Fruit fly (Drosophila melanogaster) whole organism, embryonic: Measurements from ENCODE around the gene MEP-1.
A peak's percentile ranks its signal among the peaks of the same experiment; 100 is the strongest.

Source experiments
- Adf1 ChIP-seq: fragments of 200-800 bp; sonication (Bioruptor generic); IDR thresholded peaks from 2 replicates; pipeline ENCODE4 v1.3.6; 2022; ENCODE audit warnings: missing biosample characterization, missing genetic modification characterization
- C15 ChIP-seq: fragments of 200-800 bp; sonication (Bioruptor generic); IDR thresholded peaks from 3 replicates; pipeline ENCODE4 v1.3.6; 2022; ENCODE audit warnings: missing biosample characterization, missing genetic modification characterization
- CG10209 ChIP-seq: fragments of 200-800 bp; sonication (Bioruptor generic); optimal IDR thresholded peaks from 3 replicates; lab custom pipeline; 2017; ENCODE audit warnings: missing biosample characterization, mild to moderate bottlenecking, missing genetic modification characterization, missing genetic modification reagents
- CG11247 ChIP-seq: fragments of 200-800 bp; sonication (Bioruptor generic); IDR thresholded peaks from 2 replicates; pipeline ENCODE4 v1.3.6; 2022; ENCODE audit warnings: missing biosample characterization, missing genetic modification characterization
- CG11723 ChIP-seq: fragments of 200-800 bp; sonication (Bioruptor generic); optimal IDR thresholded peaks from 2 replicates; lab custom pipeline; 2017; ENCODE audit warnings: missing biosample characterization, mild to moderate bottlenecking, missing genetic modification characterization
- CG1233 ChIP-seq: fragments of 200-800 bp; sonication (Bioruptor generic); optimal IDR thresholded peaks from 4 replicates; lab custom pipeline; 2018; ENCODE audit warnings: missing biosample characterization, mild to moderate bottlenecking, missing genetic modification characterization
- CG12942 ChIP-seq: fragments of 200-800 bp; sonication (Bioruptor generic); optimal IDR thresholded peaks from 3 replicates; lab custom pipeline; 2016; ENCODE audit warnings: missing biosample characterization, missing genetic modification characterization
- CG13775 ChIP-seq: fragments of 200-800 bp; sonication (Bioruptor generic); optimal IDR thresholded peaks from 3 replicates; lab custom pipeline; 2017; ENCODE audit warnings: missing biosample characterization, mild to moderate bottlenecking, missing genetic modification characterization
- CG13894 ChIP-seq: fragments of 200-800 bp; sonication (Bioruptor generic); optimal IDR thresholded peaks from 3 replicates; lab custom pipeline; 2018; ENCODE audit warnings: missing biosample characterization, mild to moderate bottlenecking, missing genetic modification characterization, moderate library complexity
- CG15073 ChIP-seq: fragments of 200-800 bp; sonication (Bioruptor generic); optimal IDR thresholded peaks from 2 replicates; lab custom pipeline; 2016; ENCODE audit warnings: missing biosample characterization, missing genetic modification characterization
- CG15269 ChIP-seq: fragments of 200-800 bp; sonication (Bioruptor generic); optimal IDR thresholded peaks from 2 replicates; lab custom pipeline; 2018; ENCODE audit warnings: missing biosample characterization, mild to moderate bottlenecking, missing genetic modification characterization, moderate library complexity
- CG18011 ChIP-seq: fragments of 200-800 bp; sonication (Bioruptor generic); optimal IDR thresholded peaks from 2 replicates; lab custom pipeline; 2017; ENCODE audit warnings: missing biosample characterization, missing genetic modification characterization, mild to moderate bottlenecking, moderate library complexity, missing genotype
- CG18619 ChIP-seq: fragments of 200-800 bp; sonication (Bioruptor generic); optimal IDR thresholded peaks from 3 replicates; lab custom pipeline; 2017; ENCODE audit warnings: missing biosample characterization, mild to moderate bottlenecking, missing genetic modification characterization
- CG2199 ChIP-seq: fragments of 200-800 bp; sonication (Bioruptor generic); IDR thresholded peaks from 3 replicates; pipeline ENCODE4 v1.3.6; 2022; ENCODE audit warnings: missing biosample characterization, missing genetic modification characterization
- CG3726 ChIP-seq: fragments of 200-800 bp; sonication (Bioruptor generic); IDR thresholded peaks from 3 replicates; pipeline ENCODE4, ENCODE4 v1.3.6; 2022; ENCODE audit warnings: missing biosample characterization, missing genetic modification characterization
- CG42726 ChIP-seq: fragments of 200-800 bp; sonication (Bioruptor generic); IDR thresholded peaks from 2 replicates; pipeline ENCODE4 v1.3.6; 2022; ENCODE audit warnings: missing biosample characterization, missing genetic modification characterization; ENCODE audit not compliant: partially characterized antibody
- CG5245 ChIP-seq: fragments of 200-800 bp; sonication (Bioruptor generic); optimal IDR thresholded peaks from 3 replicates; lab custom pipeline; 2016; ENCODE audit warnings: missing biosample characterization, missing genetic modification characterization
- CG6689 ChIP-seq: fragments of 200-800 bp; sonication (Bioruptor generic); IDR thresholded peaks from 2 replicates; pipeline ENCODE4 v1.3.6; 2022; ENCODE audit warnings: missing biosample characterization, missing genetic modification characterization
- CG7372 ChIP-seq: fragments of 200-800 bp; sonication (Bioruptor generic); IDR thresholded peaks from 2 replicates; pipeline ENCODE4 v1.3.6; 2022; ENCODE audit warnings: missing biosample characterization, missing genetic modification characterization
- CkIIα-i1 ChIP-seq: fragments of 200-800 bp; sonication (Bioruptor generic); IDR thresholded peaks from 2 replicates; pipeline ENCODE4 v1.3.6; 2022; ENCODE audit warnings: missing biosample characterization, missing genetic modification characterization
- CrebB ChIP-seq: fragments of 200-800 bp; sonication (Bioruptor generic); optimal IDR thresholded peaks from 3 replicates; lab custom pipeline; 2018; ENCODE audit warnings: missing biosample characterization, mild to moderate bottlenecking, missing genetic modification characterization
- Eip74EF ChIP-seq, 2 experiments: fragments of 200-800 bp in 1 of 2; fragments of >200 bp in 1 of 2; sonication (Bioruptor generic) in 1 of 2; optimal IDR thresholded peaks; 2 replicates each; lab custom pipeline; 2017 to 2019; ENCODE audit warnings: missing biosample characterization in 2 of 2, missing genetic modification characterization in 2 of 2, mild to moderate bottlenecking in 1 of 2, moderate library complexity in 1 of 2
- MESR4 ChIP-seq: fragments of 200-800 bp; sonication (Bioruptor generic); optimal IDR thresholded peaks from 2 replicates; lab custom pipeline; 2018; ENCODE audit warnings: missing biosample characterization, mild to moderate bottlenecking, missing genetic modification characterization, moderate library complexity
- Mad ChIP-seq: fragments of 200-800 bp; sonication (Bioruptor generic); optimal IDR thresholded peaks from 2 replicates; lab custom pipeline; 2016; ENCODE audit warnings: missing biosample characterization, missing genetic modification characterization
- Med ChIP-seq: fragments of 200-800 bp; sonication (Bioruptor generic); peaks from one replicate; lab custom pipeline; 2016; ENCODE audit warnings: missing biosample characterization, missing genetic modification characterization, mild to moderate bottlenecking, inconsistent platforms, moderate library complexity
- NC2β ChIP-seq: fragments of 200-800 bp; sonication (Bioruptor generic); optimal IDR thresholded peaks from 2 replicates; lab custom pipeline; 2016; ENCODE audit warnings: missing biosample characterization, missing genetic modification characterization
- Oaz ChIP-seq: fragments of 200-800 bp; sonication (Bioruptor generic); IDR thresholded peaks from 2 replicates; pipeline ENCODE4 v1.3.6; 2022; ENCODE audit warnings: missing biosample characterization, missing genetic modification characterization
- Rx ChIP-seq: fragments of 200-800 bp; sonication (Bioruptor generic); IDR thresholded peaks from 2 replicates; pipeline ENCODE4 v1.3.6; 2022; ENCODE audit warnings: missing biosample characterization, missing genetic modification characterization
- Sox102F ChIP-seq: fragments of 200-800 bp; sonication (Bioruptor generic); optimal IDR thresholded peaks from 2 replicates; lab custom pipeline; 2018; ENCODE audit warnings: missing biosample characterization, mild to moderate bottlenecking, missing genetic modification characterization, moderate library complexity
- ab ChIP-seq: fragments of 200-800 bp; sonication (Bioruptor generic); optimal IDR thresholded peaks from 2 replicates; lab custom pipeline; 2016; ENCODE audit warnings: missing biosample characterization, missing genetic modification characterization
- abd-A ChIP-seq: fragments of 200-800 bp; sonication (Bioruptor generic); optimal IDR thresholded peaks from 3 replicates; lab custom pipeline; 2019; ENCODE audit warnings: missing biosample characterization, mild to moderate bottlenecking, missing genetic modification characterization, moderate library complexity
- cas ChIP-seq: fragments of 200-800 bp; sonication (Bioruptor generic); IDR thresholded peaks from 2 replicates; pipeline ENCODE4 v1.3.6; 2022; ENCODE audit warnings: missing biosample characterization, missing genetic modification characterization
- croc ChIP-seq: fragments of 200-800 bp; sonication (Bioruptor generic); conservative IDR thresholded peaks from 3 replicates; pipeline ENCODE4 v1.3.6; 2022; ENCODE audit warnings: missing biosample characterization, missing genetic modification characterization
- fu2 ChIP-seq: fragments of 200-800 bp; sonication (Bioruptor generic); optimal IDR thresholded peaks from 2 replicates; lab custom pipeline; 2016; ENCODE audit warnings: missing biosample characterization, missing genetic modification characterization
- gcm ChIP-seq: fragments of 200-800 bp; sonication (Bioruptor generic); optimal IDR thresholded peaks from 2 replicates; lab custom pipeline; 2019; ENCODE audit warnings: missing biosample characterization, mild to moderate bottlenecking, missing genetic modification characterization, moderate library complexity
- gcm2 ChIP-seq: fragments of 200-800 bp; sonication (Bioruptor generic); optimal IDR thresholded peaks from 2 replicates; lab custom pipeline; 2016; ENCODE audit warnings: missing biosample characterization, missing genetic modification characterization
- gsb ChIP-seq: fragments of 200-800 bp; sonication (Bioruptor generic); IDR thresholded peaks from 2 replicates; pipeline ENCODE4 v1.3.6; 2022; ENCODE audit warnings: missing biosample characterization, missing genetic modification characterization
- jumu ChIP-seq: fragments of 200-800 bp; sonication (Bioruptor generic); optimal IDR thresholded peaks from 3 replicates; lab custom pipeline; 2016; ENCODE audit warnings: missing biosample characterization, missing genetic modification characterization
- kah ChIP-seq: fragments of 200-800 bp; sonication (Bioruptor generic); optimal IDR thresholded peaks from 2 replicates; lab custom pipeline; 2018; ENCODE audit warnings: missing biosample characterization, mild to moderate bottlenecking, missing genetic modification characterization
- klu ChIP-seq: fragments of 200-800 bp; sonication (Bioruptor generic); IDR thresholded peaks from 2 replicates; pipeline ENCODE4 v1.3.6; 2022; ENCODE audit warnings: missing biosample characterization, missing genetic modification characterization
- pita ChIP-seq: fragments of 200-800 bp; sonication (Bioruptor generic); optimal IDR thresholded peaks from 2 replicates; lab custom pipeline; 2017; ENCODE audit warnings: missing biosample characterization, mild to moderate bottlenecking, missing genetic modification characterization
- pzg ChIP-seq: fragments of 200-800 bp; sonication (Bioruptor generic); optimal IDR thresholded peaks from 3 replicates; lab custom pipeline; 2018; ENCODE audit warnings: missing biosample characterization, mild to moderate bottlenecking, missing genetic modification characterization, moderate library complexity
- row ChIP-seq: fragments of 200-800 bp; sonication (Bioruptor generic); IDR thresholded peaks from 3 replicates; pipeline ENCODE4 v1.3.6; 2022; ENCODE audit warnings: missing biosample characterization, missing genetic modification characterization
- sc ChIP-seq, 3 experiments: fragments of >200 bp in 2 of 3; fragments of 200-800 bp in 1 of 3; sonication (Bioruptor generic) in 1 of 3; optimal IDR thresholded peaks; 2 replicates in 2 of 3; 3 replicates in 1 of 3; lab custom pipeline; 2017; ENCODE audit warnings: mild to moderate bottlenecking in 1 of 3, missing biosample characterization in 1 of 3, missing genetic modification characterization in 1 of 3, missing genetic modification reagents in 1 of 3
- stwl ChIP-seq: fragments of 200-800 bp; sonication (Bioruptor generic); optimal IDR thresholded peaks from 3 replicates; lab custom pipeline; 2018; ENCODE audit warnings: missing biosample characterization, mild to moderate bottlenecking, missing genetic modification characterization, moderate library complexity
- trh ChIP-seq: fragments of 200-800 bp; sonication (Bioruptor generic); optimal IDR thresholded peaks from 2 replicates; lab custom pipeline; 2016; ENCODE audit warnings: missing biosample characterization, missing genetic modification characterization
- tup ChIP-seq: fragments of 200-800 bp; sonication (Bioruptor generic); optimal IDR thresholded peaks from 2 replicates; lab custom pipeline; 2016; ENCODE audit warnings: missing biosample characterization, mild to moderate bottlenecking, missing genetic modification characterization, moderate library complexity
- unc-4 ChIP-seq: fragments of 200-800 bp; sonication (Bioruptor generic); IDR thresholded peaks from 2 replicates; pipeline ENCODE4 v1.3.6; 2022; ENCODE audit warnings: missing biosample characterization, missing genetic modification characterization; ENCODE audit not compliant: partially characterized antibody
- zfh1 ChIP-seq: fragments of 200-800 bp; sonication (Bioruptor generic); IDR thresholded peaks from 3 replicates; pipeline ENCODE4 v1.3.6; 2022; ENCODE audit warnings: missing biosample characterization, missing genetic modification characterization

MEP-1 gene

DNA sequence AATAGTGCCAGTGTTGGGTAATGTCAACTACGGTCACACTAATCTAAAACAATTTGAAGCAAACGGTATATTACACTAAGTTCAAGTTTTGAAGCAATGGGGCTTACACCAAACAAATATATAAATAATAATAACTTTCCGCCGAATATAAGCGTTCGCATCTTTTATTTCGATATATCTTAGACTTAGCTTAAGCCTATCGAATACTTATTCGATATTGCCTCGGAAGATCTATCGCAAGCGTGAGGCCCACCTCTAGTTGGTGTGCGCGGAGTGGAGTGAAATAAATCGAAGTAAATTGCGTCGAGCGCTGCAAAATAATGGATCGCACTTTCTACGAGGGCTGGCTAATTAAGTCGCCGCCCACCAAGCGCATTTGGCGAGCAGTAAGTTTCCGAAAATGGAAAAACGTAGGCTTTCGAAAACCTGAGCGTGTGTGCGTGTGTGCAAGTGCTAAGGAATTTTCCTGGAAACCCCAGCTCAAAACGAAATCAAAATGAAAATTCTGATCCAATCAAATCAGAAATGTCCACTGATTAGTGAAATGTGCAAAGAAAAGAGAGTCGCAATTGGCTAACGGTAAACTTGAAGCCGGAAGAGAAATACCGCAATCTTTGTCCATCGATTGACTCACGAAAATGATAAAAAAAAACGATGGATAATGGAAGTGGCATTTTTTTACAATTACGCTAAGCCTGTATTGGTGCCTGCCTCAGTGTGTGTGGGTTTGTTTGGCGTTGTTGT, 42.2 kb upstream of the MEP-1 start, which contains the start of gene dos (continued):
- TF ChIP-seq CG18619 (GFP tag; lab: Kevin White, UChicago) (no peak), gcm2 (GFP tag; lab: Kevin White, UChicago) (peak; percentile 28), Eip74EF (GFP tag; optimal IDR thresholded peaks at IDR 0.05; lab: Kevin White, UChicago) (peak in 1 of 2 experiments; percentile 27), stwl (tag; lab: Kevin White, UChicago) (peak; percentile 97), gcm (GFP tag; lab: Kevin White, UChicago) (peak; percentile 12), CG42726 (GFP tag; lab: Robert Waterston, UW) (peak; percentile 79), CG1233 (GFP tag; lab: Kevin White, UChicago) (no peak), jumu (GFP tag; lab: Kevin White, UChicago) (no peak), pzg (GFP tag; lab: Kevin White, UChicago) (peak; percentile 88), Oaz (GFP tag; lab: Robert Waterston, UW) (no peak), trh (GFP tag; lab: Kevin White, UChicago) (no peak), CG13894 (tag; lab: Kevin White, UChicago) (peak; percentile 67), gsb (GFP tag; lab: Robert Waterston, UW) (no peak), tup (peak; percentile 11), Sox102F (GFP tag; lab: Kevin White, UChicago) (no peak), kah (GFP tag; lab: Kevin White, UChicago) (no peak), CG18011 (GFP tag; lab: Kevin White, UChicago) (peak; percentile 34), CrebB (tag; lab: Kevin White, UChicago) (peak; percentile 39), CG6689 (no peak), CG7372 (no peak), CG2199 (GFP tag; lab: Robert Waterston, UW) (no peak), Adf1 (GFP tag; lab: Robert Waterston, UW) (no peak), C15 (GFP tag; lab: Robert Waterston, UW) (no peak), abd-A (peak; percentile 42), Mad (GFP tag; lab: Kevin White, UChicago) (peak; percentile 73), CG11723 (GFP tag; lab: Kevin White, UChicago) (no peak), zfh1 (GFP tag; lab: Robert Waterston, UW) (0 out of 3 replicates have a peak, but pooled peaks have one; percentile 43), klu (no peak), Rx (GFP tag; lab: Robert Waterston, UW) (no peak), fu2 (GFP tag; lab: Kevin White, UChicago) (no peak), CG13775 (peak; percentile 56), CG15269 (peak; percentile 33), pita (GFP tag; lab: Kevin White, UChicago) (no peak), cas (GFP tag; lab: Robert Waterston, UW) (no peak), MESR4 (peak; percentile 67), NC2β (GFP tag; lab: Kevin White, UChicago) (peak; percentile 54), CG10209 (GFP tag; lab: Kevin White, UChicago) (peak; percentile 17), Med (GFP tag; lab: Kevin White, UChicago) (peak; percentile 90), CkIIα-i1 (no peak), unc-4 (GFP tag; lab: Robert Waterston, UW) (peak; percentile 86), CG5245 (peak; percentile 11), CG11247 (GFP tag; lab: Robert Waterston, UW) (no peak), CG12942 (no peak), croc (GFP tag; lab: Robert Waterston, UW) (no peak), ab (GFP tag; lab: Kevin White, UChicago) (no peak), CG15073 (GFP tag; lab: Kevin White, UChicago) (no peak), CG3726 (no peak), sc (optimal IDR thresholded peaks at IDR 0.05; lab: Kevin White, UChicago) (no peak), sc (GFP tag; optimal IDR thresholded peaks at IDR 0.05; lab: Kevin White, UChicago) (no peak), row (GFP tag; lab: Robert Waterston, UW) (peak; percentile 52; the same call in 2 of the 3 replicates)
